Worm (Caenorhabditis elegans): ENCODE results near the gene T18D3.6.

- TF ChIP-seq flt-1 (GFP tag; IDR thresholded peaks at IDR 0.05) (no peak), ztf-23 (GFP tag; IDR thresholded peaks at IDR 0.05) (no peak), med-1 (GFP tag; optimal IDR thresholded peaks at IDR 0.05; ENCODE audit: insufficient read depth) (no peak), ztf-29 (GFP tag; IDR thresholded peaks at IDR 0.05) (no peak), cog-1 (tag; optimal IDR thresholded peaks at IDR 0.05) (no peak), klf-2 (GFP tag; conservative IDR thresholded peaks at IDR 0.05) (no peak), ref-1 (GFP tag; conservative IDR thresholded peaks at IDR 0.05) (no peak), T22C8.4 (GFP tag; IDR thresholded peaks at IDR 0.05) (no peak)
These were observed 43.7 kb upstream of the T18D3.6 start for ce11 chrX:12406037-12406436.

Measured in whole organism, midembryonic.